Worm (Caenorhabditis elegans): ENCODE data around the gene ilys-5.

The ilys-5 gene

DNA sequence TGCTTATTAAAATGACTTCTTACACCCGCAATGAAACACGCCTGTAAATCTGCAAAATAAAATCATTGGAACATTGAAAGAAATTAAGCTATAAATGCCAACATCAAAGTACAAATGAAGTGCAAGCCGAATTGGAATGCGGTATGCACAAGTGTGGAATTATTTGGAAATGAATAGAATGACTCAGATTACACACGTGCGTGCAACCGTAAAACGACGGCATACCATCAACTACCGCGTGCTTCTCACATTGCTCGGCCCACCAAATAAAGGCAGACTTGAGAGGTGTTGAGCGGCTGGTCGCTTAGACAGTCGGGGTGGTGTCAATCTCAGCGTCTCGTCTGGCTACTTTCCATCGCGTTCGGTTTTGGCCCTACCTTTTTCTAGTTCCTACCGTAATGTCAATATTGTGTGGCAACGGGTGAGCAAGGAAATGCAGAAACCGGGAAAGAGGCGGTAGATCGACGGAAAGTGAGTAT is 25.8 kb upstream of the ilys-5 start, which contains the start of gene aaim-1:
Gene aaim-1, minus strand, starts transcription at position 51 of the 479 bp plus-strand sequence.
- TF ChIP-seq snpc-4 (tag; optimal IDR thresholded peaks at IDR 0.05), result no peak
- TF ChIP-seq lin-39 (tag; optimal IDR thresholded peaks at IDR 0.05), result no peak
- TF ChIP-seq mdl-1 (tag; optimal IDR thresholded peaks at IDR 0.05), result no peak
- TF ChIP-seq ZK546.5 (tag; optimal IDR thresholded peaks at IDR 0.05), result no peak
- TF ChIP-seq mab-5 (tag; optimal IDR thresholded peaks at IDR 0.05), result no peak
- no peak for TF ChIP-seq dmd-4 (tag; optimal IDR thresholded peaks at IDR 0.05)
- TF ChIP-seq fos-1 (tag; optimal IDR thresholded peaks at IDR 0.05), result no peak
- no peak for TF ChIP-seq blmp-1 (tag; optimal IDR thresholded peaks at IDR 0.05; ENCODE audit: insufficient read depth)

- TF ChIP-seq lin-39 (tag; optimal IDR thresholded peaks at IDR 0.05), result no peak
- no peak for TF ChIP-seq gmeb-1 (tag; optimal IDR thresholded peaks at IDR 0.05)
- TF ChIP-seq nhr-237 (tag; optimal IDR thresholded peaks at IDR 0.05), result no peak
- TF ChIP-seq nhr-12 (tag; optimal IDR thresholded peaks at IDR 0.05), result no peak
- TF ChIP-seq ceh-16 (tag; optimal IDR thresholded peaks at IDR 0.05), result no peak
- TF ChIP-seq dmd-4 (tag; optimal IDR thresholded peaks at IDR 0.05), result no peak
- TF ChIP-seq ZK546.5 (tag; optimal IDR thresholded peaks at IDR 0.05), result no peak
- no peak for TF ChIP-seq aly-2 (tag; optimal IDR thresholded peaks at IDR 0.05)
- no peak for TF ChIP-seq lin-11 (tag; optimal IDR thresholded peaks at IDR 0.05)
- TF ChIP-seq lin-13 (GFP tag; optimal IDR thresholded peaks at IDR 0.05), result no peak
- TF ChIP-seq nhr-6 (tag; optimal IDR thresholded peaks at IDR 0.05), result no peak
- no peak for TF ChIP-seq Y55F3AM.14 (GFP tag; optimal IDR thresholded peaks at IDR 0.05)
These were observed 23.9 kb upstream of the ilys-5 start for ce11 chrX:6560495-6560894.

- TF ChIP-seq ama-1 (optimal IDR thresholded peaks at IDR 0.05) (no peak), nhr-237 (tag; optimal IDR thresholded peaks at IDR 0.05) (no peak), crh-2 (tag; optimal IDR thresholded peaks at IDR 0.05) (no peak), sma-3 (GFP tag; optimal IDR thresholded peaks at IDR 0.05) (no peak)
These were observed 17.0 kb upstream of the ilys-5 start for ce11 chrX:6553634-6554033.

DNA sequence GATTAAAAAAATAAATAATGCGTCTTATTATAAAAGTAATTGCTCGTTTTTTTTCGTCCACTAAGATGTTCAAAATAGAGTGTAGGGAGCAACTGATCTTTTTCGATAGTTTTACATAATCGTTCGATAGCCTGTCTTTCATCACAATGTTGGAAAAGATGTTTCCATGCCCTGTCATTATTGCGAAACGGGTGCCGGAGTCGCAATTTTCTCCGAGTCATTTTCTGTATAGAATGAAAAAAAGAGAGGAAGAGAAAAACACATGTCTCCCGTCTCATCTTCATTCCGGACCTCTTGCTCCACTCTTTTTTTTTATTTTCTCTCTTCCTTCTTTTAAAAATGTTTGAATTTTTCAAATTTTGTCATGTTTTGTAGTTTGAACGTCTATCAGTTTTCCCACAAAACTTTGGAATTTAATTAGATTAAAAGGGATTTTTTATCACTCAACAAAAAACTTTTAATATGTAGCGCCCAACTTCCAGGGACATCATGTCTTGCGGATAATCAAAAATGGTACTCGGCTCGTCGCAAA is 16.2 kb upstream of the ilys-5 start, which contains the start of gene svh-2:
Gene svh-2, plus strand, starts transcription at position 482 of the 532 bp plus-strand sequence.
- no peak for TF ChIP-seq lin-39 (tag; optimal IDR thresholded peaks at IDR 0.05)
- TF ChIP-seq nhr-6 (tag; optimal IDR thresholded peaks at IDR 0.05), result no peak
- no peak for TF ChIP-seq lsy-2 (tag; optimal IDR thresholded peaks at IDR 0.05)
- TF ChIP-seq nhr-12 (tag; optimal IDR thresholded peaks at IDR 0.05), result no peak
- no peak for TF ChIP-seq R02D3.7 (tag; optimal IDR thresholded peaks at IDR 0.05)
- peak; percentile 11 for TF ChIP-seq unc-55 (GFP tag; optimal IDR thresholded peaks at IDR 0.05)
- no peak for TF ChIP-seq nhr-77 (tag; optimal IDR thresholded peaks at IDR 0.05)
- peak; percentile 5 for TF ChIP-seq nhr-129 (tag; optimal IDR thresholded peaks at IDR 0.05)
- TF ChIP-seq peb-1 (tag; optimal IDR thresholded peaks at IDR 0.05), result no peak
- no peak for TF ChIP-seq fos-1 (tag; optimal IDR thresholded peaks at IDR 0.05)
- TF ChIP-seq nhr-23 (tag; optimal IDR thresholded peaks at IDR 0.05), result no peak
- no peak for TF ChIP-seq ztf-11 (tag; optimal IDR thresholded peaks at IDR 0.05)
- no peak for TF ChIP-seq mdl-1 (tag; optimal IDR thresholded peaks at IDR 0.05)
- peak; percentile 22 for TF ChIP-seq C34F6.9 (tag; optimal IDR thresholded peaks at IDR 0.05)

DNA sequence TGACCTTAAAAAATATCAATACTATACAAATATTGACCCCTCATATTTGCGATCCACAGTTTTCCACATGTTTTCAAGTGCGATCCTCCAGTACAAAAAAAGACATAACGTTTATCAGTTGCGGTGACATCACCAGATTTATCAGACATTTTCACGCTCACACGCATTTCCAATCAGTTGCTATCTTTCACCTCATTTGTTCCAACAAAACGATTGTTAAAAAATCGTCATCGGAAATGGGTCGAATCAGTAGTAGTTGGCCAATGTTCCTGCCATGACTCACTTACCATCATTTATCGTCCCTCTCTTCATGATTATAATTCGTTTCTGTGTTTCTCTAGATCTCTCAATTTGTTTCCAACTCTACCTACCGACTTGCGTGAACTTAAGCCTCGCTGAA is 15.0 kb upstream of the ilys-5 start:
- TF ChIP-seq Y55F3AM.14 (GFP tag; optimal IDR thresholded peaks at IDR 0.05) (no peak), alr-1 (tag; optimal IDR thresholded peaks at IDR 0.05) (no peak), nhr-23 (tag; optimal IDR thresholded peaks at IDR 0.05) (no peak), aly-2 (tag; optimal IDR thresholded peaks at IDR 0.05) (no peak), ama-1 (optimal IDR thresholded peaks at IDR 0.05) (no peak), lsy-2 (tag; optimal IDR thresholded peaks at IDR 0.05) (no peak), unc-55 (GFP tag; optimal IDR thresholded peaks at IDR 0.05) (no peak), nhr-237 (tag; optimal IDR thresholded peaks at IDR 0.05) (no peak), ceh-82 (tag; optimal IDR thresholded peaks at IDR 0.05) (no peak), ztf-1 (GFP tag; conservative IDR thresholded peaks at IDR 0.05) (no peak), snpc-4 (tag; optimal IDR thresholded peaks at IDR 0.05) (no peak), nhr-25 (tag; optimal IDR thresholded peaks at IDR 0.05) (no peak), elt-1 (tag; optimal IDR thresholded peaks at IDR 0.05) (no peak), nhr-11 (tag; optimal IDR thresholded peaks at IDR 0.05) (no peak), nhr-21 (tag; optimal IDR thresholded peaks at IDR 0.05) (no peak), C34F6.9 (tag; optimal IDR thresholded peaks at IDR 0.05) (no peak), lin-13 (GFP tag; optimal IDR thresholded peaks at IDR 0.05) (no peak), elt-3 (tag; optimal IDR thresholded peaks at IDR 0.05) (no peak), sem-4 (tag; optimal IDR thresholded peaks at IDR 0.05) (no peak), nhr-10 (tag; optimal IDR thresholded peaks at IDR 0.05) (no peak), unc-39 (tag; optimal IDR thresholded peaks at IDR 0.05) (no peak), lin-39 (tag; optimal IDR thresholded peaks at IDR 0.05) (no peak), crh-2 (tag; optimal IDR thresholded peaks at IDR 0.05) (peak; percentile 41), gmeb-1 (tag; optimal IDR thresholded peaks at IDR 0.05) (no peak), sma-9 (GFP tag; optimal IDR thresholded peaks at IDR 0.05) (peak; percentile 57), sma-9 (tag; optimal IDR thresholded peaks at IDR 0.05) (no peak), nhr-129 (tag; optimal IDR thresholded peaks at IDR 0.05) (peak; percentile 3), ztf-4 (tag; optimal IDR thresholded peaks at IDR 0.05) (no peak), nhr-6 (tag; optimal IDR thresholded peaks at IDR 0.05) (no peak), R02D3.7 (tag; optimal IDR thresholded peaks at IDR 0.05) (no peak), lin-11 (tag; optimal IDR thresholded peaks at IDR 0.05) (no peak), skn-1 (tag; optimal IDR thresholded peaks at IDR 0.05) (no peak)
